Fruit fly (Drosophila melanogaster): ENCODE data around the gene MnM.
A peak's percentile ranks its signal among the peaks of the same experiment; 100 is the strongest.

The MnM gene

dm6 chr3L:3142516-3143382 is 35.6 kb downstream of the MnM start:
- TF ChIP-seq Eip75B (GFP tag; optimal IDR thresholded peaks at IDR 0.05) (no peak), pdm3 (GFP tag; optimal IDR thresholded peaks at IDR 0.05) (no peak), fkh (GFP tag; optimal IDR thresholded peaks at IDR 0.05) (peak; percentile 65), eg (GFP tag; IDR thresholded peaks at IDR 0.05) (no peak), Eip78C (GFP tag) (peak; percentile 39), CG8632 (GFP tag; optimal IDR thresholded peaks at IDR 0.05) (no peak)

- TF ChIP-seq CG11294 (GFP tag; IDR thresholded peaks at IDR 0.05) (peak; percentile 9; the same call in 1 of the 2 replicates), CG8632 (GFP tag; optimal IDR thresholded peaks at IDR 0.05) (no peak), CG31627 (GFP tag; optimal IDR thresholded peaks at IDR 0.05) (no peak), CG6854 (GFP tag; optimal IDR thresholded peaks at IDR 0.05) (no peak), CG16779 (tag; optimal IDR thresholded peaks at IDR 0.05) (no peak), Eip75B (GFP tag; optimal IDR thresholded peaks at IDR 0.05) (peak; percentile 4), CG34406 (GFP tag; optimal IDR thresholded peaks at IDR 0.05) (no peak), Blimp-1 (GFP tag; optimal IDR thresholded peaks at IDR 0.05) (peak; percentile 77), Hr38 (GFP tag; optimal IDR thresholded peaks at IDR 0.05) (no peak), CG10631 (GFP tag; optimal IDR thresholded peaks at IDR 0.05) (no peak), Sox15 (GFP tag; optimal IDR thresholded peaks at IDR 0.05) (no peak), CG7368 (GFP tag; optimal IDR thresholded peaks at IDR 0.05) (no peak)
These were observed 37.0 kb downstream of the MnM start for dm6 chr3L:3141411-3141810.

dm6 chr3L:3134064-3134545 is 44.3 kb downstream of the MnM start:
- TF ChIP-seq achi (GFP tag; optimal IDR thresholded peaks at IDR 0.05) = peak; percentile 20
- TF ChIP-seq fkh (GFP tag; optimal IDR thresholded peaks at IDR 0.05) = peak; percentile 82
- TF ChIP-seq CG3919 (GFP tag; optimal IDR thresholded peaks at IDR 0.05) = peak; percentile 9
- no peak for TF ChIP-seq Blimp-1 (GFP tag; optimal IDR thresholded peaks at IDR 0.05)
- peak; percentile 26 for TF ChIP-seq Sox102F (GFP tag; optimal IDR thresholded peaks at IDR 0.05)
- TF ChIP-seq CG6808 (GFP tag; optimal IDR thresholded peaks at IDR 0.05) = peak; percentile 18
- no peak for TF ChIP-seq eg (GFP tag; IDR thresholded peaks at IDR 0.05)
- TF ChIP-seq CG6276 (GFP tag; optimal IDR thresholded peaks at IDR 0.05) = no peak
- peak; percentile 0 for TF ChIP-seq vri (GFP tag; optimal IDR thresholded peaks at IDR 0.05)
- TF ChIP-seq CG8119 (GFP tag; IDR thresholded peaks at IDR 0.05) = 0 out of 3 replicates have a peak, but pooled peaks have one; percentile 18
- peak; percentile 68 for TF ChIP-seq Eip78C (GFP tag)
- no peak for TF ChIP-seq CG31627 (GFP tag; optimal IDR thresholded peaks at IDR 0.05)
- TF ChIP-seq dsx (GFP tag; optimal IDR thresholded peaks at IDR 0.05; ENCODE audit: poor library complexity, severe bottlenecking) = peak; percentile 25
- peak; percentile 18 for TF ChIP-seq CG6854 (GFP tag; optimal IDR thresholded peaks at IDR 0.05)
- TF ChIP-seq Eip93F (GFP tag; optimal IDR thresholded peaks at IDR 0.05) = no peak
- no peak for TF ChIP-seq cyc (GFP tag; optimal IDR thresholded peaks at IDR 0.05)
- TF ChIP-seq ss (GFP tag; optimal IDR thresholded peaks at IDR 0.05) = peak in 1 of 2 experiments; percentile 30
- no peak for TF ChIP-seq CG6163 (GFP tag; IDR thresholded peaks at IDR 0.05)
- TF ChIP-seq CG8319 (GFP tag; optimal IDR thresholded peaks at IDR 0.05) = no peak
- peak; percentile 23 for TF ChIP-seq CG16779 (tag; optimal IDR thresholded peaks at IDR 0.05)
- no peak for TF ChIP-seq dac (GFP tag; optimal IDR thresholded peaks at IDR 0.05)
- no peak for TF ChIP-seq CG11762 (GFP tag; optimal IDR thresholded peaks at IDR 0.05; ENCODE audit: insufficient read depth)
- TF ChIP-seq Sox14 (GFP tag; optimal IDR thresholded peaks at IDR 0.05) = no peak
- TF ChIP-seq CG1621 (tag; optimal IDR thresholded peaks at IDR 0.05) = no peak
- no peak for TF ChIP-seq CG11294 (GFP tag; IDR thresholded peaks at IDR 0.05)
- no peak for TF ChIP-seq CG10669 (GFP tag; optimal IDR thresholded peaks at IDR 0.05)
- peak; percentile 57 for TF ChIP-seq CG9139 (GFP tag; optimal IDR thresholded peaks at IDR 0.05)

Data from whole organism, prepupa.